Fruit fly (Drosophila melanogaster) whole organism, embryonic: ENCODE data around the gene CG42542.

ENCODE experiments used
- Aef1 ChIP-seq: fragments of 200-800 bp; sonication (Bioruptor generic); IDR thresholded peaks from 3 replicates; pipeline ENCODE4 v1.3.6; 2022; ENCODE audit warnings: missing biosample characterization, missing genetic modification characterization
- Awh ChIP-seq: fragments of 200-800 bp; sonication (Bioruptor generic); IDR thresholded peaks from 2 replicates; pipeline ENCODE4, ENCODE4 v1.3.6; 2022; ENCODE audit warnings: missing biosample characterization, missing genetic modification characterization
- B-H2 ChIP-seq: fragments of 200-800 bp; sonication (Bioruptor generic); optimal IDR thresholded peaks from 2 replicates; lab custom pipeline; 2018; ENCODE audit warnings: missing biosample characterization, mild to moderate bottlenecking, missing genetic modification characterization
- CG1024 ChIP-seq: fragments of 200-800 bp; sonication (Bioruptor generic); IDR thresholded peaks from 2 replicates; pipeline ENCODE4 v1.3.6; 2022; ENCODE audit warnings: missing biosample characterization, missing genetic modification characterization
- CG10431 ChIP-seq: fragments of 200-800 bp; sonication (Bioruptor generic); optimal IDR thresholded peaks from 3 replicates; lab custom pipeline; 2018; ENCODE audit warnings: missing biosample characterization, mild to moderate bottlenecking, missing genetic modification characterization
- CG11085 ChIP-seq: fragments of 200-800 bp; sonication (Bioruptor generic); IDR thresholded peaks from 2 replicates; pipeline ENCODE4 v1.3.6; 2022; ENCODE audit warnings: missing biosample characterization, missing genetic modification characterization
- CG11247 ChIP-seq: fragments of 200-800 bp; sonication (Bioruptor generic); IDR thresholded peaks from 2 replicates; pipeline ENCODE4 v1.3.6; 2022; ENCODE audit warnings: missing biosample characterization, missing genetic modification characterization
- CG12104 ChIP-seq: fragments of 200-800 bp; sonication (Bioruptor generic); optimal IDR thresholded peaks from 3 replicates; lab custom pipeline; 2016; ENCODE audit warnings: missing biosample characterization, missing genetic modification characterization
- CG13624 ChIP-seq: fragments of 200-800 bp; sonication (Bioruptor generic); optimal IDR thresholded peaks from 2 replicates; lab custom pipeline; 2016; ENCODE audit warnings: missing biosample characterization, missing genetic modification characterization
- CG1603 ChIP-seq: fragments of 200-800 bp; sonication (Bioruptor generic); optimal IDR thresholded peaks from 2 replicates; lab custom pipeline; 2019; ENCODE audit warnings: missing biosample characterization, mild to moderate bottlenecking, missing genetic modification characterization, moderate library complexity
- CG17359 ChIP-seq: fragments of 200-800 bp; sonication (Bioruptor generic); optimal IDR thresholded peaks from 3 replicates; lab custom pipeline; 2018; ENCODE audit warnings: missing biosample characterization, mild to moderate bottlenecking, missing genetic modification characterization, moderate library complexity
- CG18619 ChIP-seq: fragments of 200-800 bp; sonication (Bioruptor generic); optimal IDR thresholded peaks from 3 replicates; lab custom pipeline; 2017; ENCODE audit warnings: missing biosample characterization, mild to moderate bottlenecking, missing genetic modification characterization
- CG2202 ChIP-seq: fragments of 200-800 bp; sonication (Bioruptor generic); optimal IDR thresholded peaks from 2 replicates; lab custom pipeline; 2018; ENCODE audit warnings: missing biosample characterization, mild to moderate bottlenecking, missing genetic modification characterization
- CG34224 ChIP-seq: fragments of 200-800 bp; sonication (Bioruptor generic); IDR thresholded peaks from 3 replicates; pipeline ENCODE4 v1.3.6; 2022; ENCODE audit warnings: missing biosample characterization, missing genetic modification characterization; ENCODE audit not compliant: partially characterized antibody
- CG4854 ChIP-seq: fragments of 200-800 bp; sonication (Bioruptor generic); optimal IDR thresholded peaks from 2 replicates; lab custom pipeline; 2016; ENCODE audit warnings: missing biosample characterization, missing genetic modification characterization, inconsistent platforms
- CG6689 ChIP-seq: fragments of 200-800 bp; sonication (Bioruptor generic); IDR thresholded peaks from 2 replicates; pipeline ENCODE4 v1.3.6; 2022; ENCODE audit warnings: missing biosample characterization, missing genetic modification characterization
- CG8281 ChIP-seq: fragments of 200-800 bp; sonication (Bioruptor generic); optimal IDR thresholded peaks from 2 replicates; lab custom pipeline; 2018; ENCODE audit warnings: missing biosample characterization, mild to moderate bottlenecking, missing genetic modification characterization, moderate library complexity
- CG9876 ChIP-seq: fragments of 200-800 bp; sonication (Bioruptor generic); optimal IDR thresholded peaks from 2 replicates; lab custom pipeline; 2016; ENCODE audit warnings: missing biosample characterization, missing genetic modification characterization
- CHES-1-like ChIP-seq: fragments of 200-800 bp; sonication (Bioruptor generic); optimal IDR thresholded peaks from 2 replicates; lab custom pipeline; 2016; ENCODE audit warnings: missing biosample characterization, missing genetic modification characterization
- D ChIP-seq, 2 experiments: fragments of 200-800 bp in 1 of 2; fragments of >200 bp in 1 of 2; sonication (Bioruptor generic) in 1 of 2; optimal IDR thresholded peaks; 2 replicates in 1 of 2; 3 replicates in 1 of 2; lab custom pipeline; 2017; ENCODE audit warnings: mild to moderate bottlenecking in 1 of 2, missing biosample characterization in 1 of 2, missing genetic modification characterization in 1 of 2, missing genetic modification reagents in 1 of 2
- Dip2 ChIP-seq: fragments of 200-800 bp; sonication (Bioruptor generic); IDR thresholded peaks from 2 replicates; pipeline ENCODE4 v1.3.6; 2022; ENCODE audit warnings: missing biosample characterization, missing genetic modification characterization
- Dll ChIP-seq: fragments of 200-800 bp; sonication (Bioruptor generic); IDR thresholded peaks from 4 replicates; pipeline ENCODE4 v1.3.6; 2022; ENCODE audit warnings: missing biosample characterization, missing genetic modification characterization; ENCODE audit not compliant: partially characterized antibody
- Dp ChIP-seq: fragments of 200-800 bp; sonication (Bioruptor generic); optimal IDR thresholded peaks from 2 replicates; lab custom pipeline; 2018; ENCODE audit warnings: missing biosample characterization, mild to moderate bottlenecking, missing genetic modification characterization, moderate library complexity
- E2f2 ChIP-seq: fragments of 200-800 bp; sonication (Bioruptor generic); IDR thresholded peaks from 2 replicates; pipeline ENCODE4 v1.3.6; 2022; ENCODE audit warnings: missing biosample characterization, missing genetic modification characterization
- HLH4C ChIP-seq: fragments of 200-800 bp; sonication (Bioruptor generic); IDR thresholded peaks from 3 replicates; pipeline ENCODE4 v1.3.6; 2022; ENCODE audit warnings: missing biosample characterization, missing genetic modification characterization; ENCODE audit not compliant: partially characterized antibody
- Hmr ChIP-seq: fragments of 200-800 bp; sonication (Bioruptor generic); optimal IDR thresholded peaks from 3 replicates; lab custom pipeline; 2017; ENCODE audit warnings: mild to moderate bottlenecking, missing biosample characterization, missing genetic modification reagents, missing genetic modification characterization
- Kr ChIP-seq: fragments of 200-800 bp; sonication (Bioruptor generic); optimal IDR thresholded peaks from 2 replicates; lab custom pipeline; 2017; ENCODE audit warnings: missing biosample characterization, mild to moderate bottlenecking, missing genetic modification characterization
- Lim3 ChIP-seq: fragments of 200-800 bp; sonication (Bioruptor generic); IDR thresholded peaks from 2 replicates; pipeline ENCODE4 v1.3.6; 2022; ENCODE audit warnings: missing biosample characterization, missing genetic modification characterization
- Meics ChIP-seq: fragments of 200-800 bp; sonication (Bioruptor generic); optimal IDR thresholded peaks from 2 replicates; lab custom pipeline; 2017; ENCODE audit warnings: missing biosample characterization, mild to moderate bottlenecking, missing genetic modification characterization
- Ptx1 ChIP-seq: fragments of 200-800 bp; sonication (Bioruptor generic); IDR thresholded peaks from 2 replicates; pipeline ENCODE4 v1.3.6; 2022; ENCODE audit warnings: missing biosample characterization, missing genetic modification characterization
- Sry-β ChIP-seq: fragments of 200-800 bp; sonication (Bioruptor generic); optimal IDR thresholded peaks from 2 replicates; lab custom pipeline; 2018; ENCODE audit warnings: missing biosample characterization, mild to moderate bottlenecking, missing genetic modification characterization, moderate library complexity
- cg ChIP-seq: fragments of 200-800 bp; sonication (Bioruptor generic); optimal IDR thresholded peaks from 3 replicates; lab custom pipeline; 2019; ENCODE audit warnings: missing biosample characterization, mild to moderate bottlenecking, missing genetic modification characterization, moderate library complexity
- chm ChIP-seq: fragments of 200-800 bp; sonication (Bioruptor generic); IDR thresholded peaks from 2 replicates; pipeline ENCODE4 v1.3.6; 2022; ENCODE audit warnings: missing biosample characterization, missing genetic modification characterization
- da ChIP-seq: fragments of 200-800 bp; sonication (Bioruptor generic); optimal IDR thresholded peaks from 2 replicates; lab custom pipeline; 2016; ENCODE audit warnings: missing biosample characterization, missing genetic modification characterization
- emc ChIP-seq: fragments of 200-800 bp; sonication (Bioruptor generic); optimal IDR thresholded peaks from 2 replicates; lab custom pipeline; 2016; ENCODE audit warnings: missing biosample characterization, missing genetic modification characterization
- fru ChIP-seq: fragments of >200 bp; optimal IDR thresholded peaks from 2 replicates; lab custom pipeline; 2017
- gfzf ChIP-seq: fragments of 200-800 bp; sonication (Bioruptor generic); optimal IDR thresholded peaks from 2 replicates; lab custom pipeline; 2016; ENCODE audit warnings: missing biosample characterization, mild to moderate bottlenecking, missing genetic modification characterization, moderate library complexity
- hth ChIP-seq: fragments of >200 bp; optimal IDR thresholded peaks from 2 replicates; lab custom pipeline; 2017; ENCODE audit warnings: inconsistent platforms
- jumu ChIP-seq: fragments of 200-800 bp; sonication (Bioruptor generic); optimal IDR thresholded peaks from 3 replicates; lab custom pipeline; 2016; ENCODE audit warnings: missing biosample characterization, missing genetic modification characterization
- lmd ChIP-seq: fragments of 200-800 bp; sonication (Bioruptor generic); IDR thresholded peaks from 2 replicates; pipeline ENCODE4 v1.3.6; 2022; ENCODE audit warnings: missing biosample characterization, missing genetic modification characterization
- ranshi ChIP-seq: fragments of 200-800 bp; sonication (Bioruptor generic); IDR thresholded peaks from 2 replicates; pipeline ENCODE4 v1.3.6; 2022; ENCODE audit warnings: missing biosample characterization, missing genetic modification characterization
- schlank ChIP-seq: fragments of 200-800 bp; sonication (Bioruptor generic); optimal IDR thresholded peaks from 2 replicates; lab custom pipeline; 2018; ENCODE audit warnings: missing biosample characterization, mild to moderate bottlenecking, missing genetic modification characterization
- shn ChIP-seq: fragments of 200-800 bp; sonication (Bioruptor generic); optimal IDR thresholded peaks from 3 replicates; lab custom pipeline; 2016; ENCODE audit warnings: missing biosample characterization, missing genetic modification characterization
- so ChIP-seq: fragments of 200-800 bp; sonication (Bioruptor generic); IDR thresholded peaks from 3 replicates; pipeline ENCODE4 v1.3.6; 2022; ENCODE audit warnings: missing biosample characterization, missing genetic modification characterization
- sob ChIP-seq: fragments of 200-800 bp; sonication (Bioruptor generic); IDR thresholded peaks from 2 replicates; pipeline ENCODE4 v1.3.6; 2022; ENCODE audit warnings: missing biosample characterization, missing genetic modification characterization
- stc ChIP-seq: fragments of 200-800 bp; sonication (Bioruptor generic); IDR thresholded peaks from 2 replicates; pipeline ENCODE4 v1.3.6; 2022; ENCODE audit warnings: missing biosample characterization, missing genetic modification characterization
- trem ChIP-seq: fragments of 200-800 bp; optimal IDR thresholded peaks from 3 replicates; lab custom pipeline; 2019; ENCODE audit warnings: missing biosample characterization, mild to moderate bottlenecking, missing genetic modification characterization, moderate library complexity
- tx ChIP-seq: fragments of 200-800 bp; sonication (Bioruptor generic); optimal IDR thresholded peaks from 2 replicates; lab custom pipeline; 2016; ENCODE audit warnings: missing biosample characterization, missing genetic modification characterization
- vnd ChIP-seq: fragments of 200-800 bp; sonication (Bioruptor generic); IDR thresholded peaks from 3 replicates; pipeline ENCODE4 v1.3.6; 2022; ENCODE audit warnings: missing biosample characterization, missing genetic modification characterization; ENCODE audit not compliant: partially characterized antibody

The CG42542 gene

DNA sequence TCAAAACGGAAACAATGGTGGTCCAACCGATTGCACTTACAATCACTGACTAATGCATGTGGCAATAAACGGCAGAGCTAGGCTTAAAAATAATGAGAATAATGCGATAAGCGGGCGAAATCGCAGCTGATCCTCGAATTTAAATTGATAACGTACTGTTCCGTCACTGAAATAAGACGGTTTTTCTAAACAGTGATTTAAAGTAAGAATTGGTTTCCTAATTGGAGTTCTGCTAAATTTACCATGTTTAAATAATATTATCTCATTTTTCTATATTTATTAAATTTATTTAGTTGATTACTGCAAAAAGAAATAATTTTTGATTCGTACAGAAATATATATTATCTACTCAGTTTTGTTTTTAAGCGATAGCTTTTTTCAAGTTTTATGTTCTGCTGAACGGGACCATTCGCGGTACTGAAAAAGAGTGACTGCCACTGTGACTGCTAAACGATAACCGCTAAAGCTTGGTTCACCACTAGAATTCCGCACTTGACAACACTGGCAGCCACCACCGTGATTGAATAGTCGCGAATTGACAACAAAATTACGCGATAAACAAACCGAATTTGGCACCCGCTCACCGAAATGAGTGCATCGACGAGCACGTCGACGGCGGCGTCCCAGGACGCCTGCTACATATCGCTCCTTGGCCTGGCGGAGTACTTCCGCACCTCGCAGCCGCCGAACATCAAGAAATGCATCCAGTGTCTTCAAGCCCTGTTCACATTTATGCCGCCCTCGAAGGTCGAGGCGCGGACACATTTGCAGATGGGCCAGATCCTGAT lies 12.5 kb downstream of the CG42542 start, which contains the start of the genes Spn88Eb and Mau2 (continued):
- TF ChIP-seq CG13624 (GFP tag; lab: Kevin White, UChicago) (peak; percentile 30), Kr (no peak), CG4854 (GFP tag; lab: Kevin White, UChicago) (no peak), da (GFP tag; lab: Kevin White, UChicago) (no peak), CG11085 (GFP tag; lab: Robert Waterston, UW) (peak; percentile 76), Hmr (GFP tag; lab: Kevin White, UChicago) (no peak), cg (GFP tag; lab: Kevin White, UChicago) (no peak), lmd (GFP tag; lab: Robert Waterston, UW) (peak; percentile 83), CG2202 (tag; lab: Kevin White, UChicago) (no peak), Dll (GFP tag; lab: Robert Waterston, UW) (peak; percentile 75; the same call in 3 of the 4 replicates), CG11247 (peak; percentile 82), Awh (GFP tag; lab: Robert Waterston, UW) (peak; percentile 24; the same call in 1 of the 2 replicates), stc (GFP tag; lab: Robert Waterston, UW) (peak; percentile 56; the same call in 1 of the 2 replicates), chm (GFP tag; lab: Robert Waterston, UW) (peak; percentile 52; the same call in 1 of the 2 replicates), gfzf (GFP tag; lab: Kevin White, UChicago) (peak; percentile 28), schlank (tag; lab: Kevin White, UChicago) (peak; percentile 7), hth (lab: Kevin White, UChicago) (no peak), HLH4C (GFP tag; lab: Robert Waterston, UW) (peak; percentile 64), CG1603 (tag; lab: Kevin White, UChicago) (peak; percentile 71), CG10431 (no peak), CG12104 (peak; percentile 8), Aef1 (GFP tag; lab: Robert Waterston, UW) (peak; percentile 69), so (GFP tag; lab: Robert Waterston, UW) (peak; percentile 52; the same call in 1 of the 3 replicates), vnd (peak; percentile 69; the same call in 2 of the 3 replicates), CG18619 (peak; percentile 45), Dp (GFP tag; lab: Kevin White, UChicago) (peak; percentile 37), D (optimal IDR thresholded peaks at IDR 0.05; lab: Kevin White, UChicago) (no peak), D (GFP tag; optimal IDR thresholded peaks at IDR 0.05; lab: Kevin White, UChicago) (peak; percentile 14), Meics (GFP tag; lab: Kevin White, UChicago) (peak; percentile 64), CG6689 (GFP tag; lab: Robert Waterston, UW) (0 out of 2 replicates have a peak, but pooled peaks have one; percentile 34), CG8281 (no peak), CHES-1-like (GFP tag; lab: Kevin White, UChicago) (peak; percentile 78), trem (tag; lab: Kevin White, UChicago) (peak; percentile 49), Ptx1 (GFP tag; lab: Robert Waterston, UW) (peak; percentile 82), E2f2 (GFP tag; lab: Robert Waterston, UW) (peak; percentile 47; the same call in 1 of the 2 replicates), shn (GFP tag; lab: Kevin White, UChicago) (peak; percentile 37), Dip2 (no peak), CG34224 (GFP tag; lab: Robert Waterston, UW) (peak; percentile 67), ranshi (GFP tag; lab: Robert Waterston, UW) (peak; percentile 66), emc (GFP tag; lab: Kevin White, UChicago) (no peak), Lim3 (GFP tag; lab: Robert Waterston, UW) (no peak), CG1024 (peak; percentile 60), tx (peak; percentile 9), Sry-β (GFP tag; lab: Kevin White, UChicago) (peak; percentile 85), sob (GFP tag; lab: Robert Waterston, UW) (peak; percentile 94), CG9876 (GFP tag; lab: Kevin White, UChicago) (peak; percentile 58), B-H2 (GFP tag; lab: Kevin White, UChicago) (peak; percentile 87), jumu (GFP tag; lab: Kevin White, UChicago) (peak; percentile 76), fru (lab: Kevin White, UChicago) (no peak), CG17359 (tag; lab: Kevin White, UChicago) (peak; percentile 43)
